Fruit fly (Drosophila melanogaster) whole organism, pupa: ENCODE data around the gene Pde11.

ENCODE experiments used
- CG10348 ChIP-seq: fragments of 200-800 bp; sonication (Bioruptor generic); IDR thresholded peaks from 2 replicates; pipeline ENCODE4 v1.3.6; 2022; ENCODE audit warnings: missing biosample characterization, missing genetic modification characterization
- CG12605 ChIP-seq: fragments of 200-800 bp; sonication (Bioruptor generic); IDR thresholded peaks from 2 replicates; pipeline ENCODE4 v1.3.6; 2022; ENCODE audit warnings: missing biosample characterization, missing genetic modification characterization
- CG13204 ChIP-seq: fragments of 200-800 bp; sonication (Bioruptor generic); optimal IDR thresholded peaks from 2 replicates; lab custom pipeline; 2018; ENCODE audit warnings: missing biosample characterization, mild to moderate bottlenecking, missing genetic modification characterization, moderate library complexity
- CG14655 ChIP-seq: fragments of 200-800 bp; sonication (Bioruptor generic); optimal IDR thresholded peaks from 3 replicates; lab custom pipeline; 2017; ENCODE audit warnings: mild to moderate bottlenecking, missing biosample characterization, missing genetic modification reagents, missing genetic modification characterization
- CG15710 ChIP-seq: fragments of 200-800 bp; sonication (Bioruptor generic); optimal IDR thresholded peaks from 2 replicates; lab custom pipeline; 2018; ENCODE audit warnings: missing biosample characterization, mild to moderate bottlenecking, missing genetic modification characterization, moderate library complexity
- CG17806 ChIP-seq: fragments of 200-800 bp; sonication (Bioruptor generic); optimal IDR thresholded peaks from 2 replicates; lab custom pipeline; 2018; ENCODE audit warnings: missing biosample characterization, mild to moderate bottlenecking, missing genetic modification characterization, moderate library complexity
- CG32121 ChIP-seq: fragments of 200-800 bp; sonication (Bioruptor generic); IDR thresholded peaks from 2 replicates; pipeline ENCODE4 v1.3.6; 2022; ENCODE audit warnings: missing biosample characterization, missing genetic modification characterization
- CG34367 ChIP-seq: fragments of 200-800 bp; sonication (Bioruptor generic); optimal IDR thresholded peaks from 2 replicates; lab custom pipeline; 2018; ENCODE audit warnings: missing biosample characterization, mild to moderate bottlenecking, missing genetic modification characterization
- CG4496 ChIP-seq: fragments of 200-800 bp; sonication (Bioruptor generic); IDR thresholded peaks from 3 replicates; pipeline ENCODE4 v1.3.6; 2022; ENCODE audit warnings: missing biosample characterization, missing genetic modification characterization
- CG8159 ChIP-seq: fragments of 200-800 bp; sonication (Bioruptor generic); optimal IDR thresholded peaks from 3 replicates; lab custom pipeline; 2018; ENCODE audit warnings: missing biosample characterization, mild to moderate bottlenecking, missing genetic modification characterization, moderate library complexity
- CG8301 ChIP-seq: fragments of 200-800 bp; sonication (Bioruptor generic); optimal IDR thresholded peaks from 2 replicates; lab custom pipeline; 2018; ENCODE audit warnings: missing biosample characterization, mild to moderate bottlenecking, missing genetic modification characterization
- CG9948 ChIP-seq: fragments of 200-800 bp; sonication (Bioruptor generic); optimal IDR thresholded peaks from 2 replicates; lab custom pipeline; 2018; ENCODE audit warnings: missing biosample characterization, mild to moderate bottlenecking, missing genetic modification characterization, moderate library complexity
- D1 ChIP-seq: fragments of 200-800 bp; sonication (Bioruptor generic); optimal IDR thresholded peaks from 2 replicates; lab custom pipeline; 2018; ENCODE audit warnings: missing biosample characterization, mild to moderate bottlenecking, missing genetic modification characterization, moderate library complexity
- EcR ChIP-seq: fragments of 200-800 bp; sonication (Bioruptor generic); optimal IDR thresholded peaks from 3 replicates; lab custom pipeline; 2019; ENCODE audit warnings: missing biosample characterization, missing genetic modification characterization, mild to moderate bottlenecking, moderate library complexity, missing genetic modification reagents
- Ets98B ChIP-seq: fragments of 200-800 bp; sonication (Bioruptor generic); IDR thresholded peaks from 2 replicates; pipeline ENCODE4 v1.3.6; 2022; ENCODE audit warnings: missing biosample characterization, missing genetic modification characterization
- Pif1A ChIP-seq: fragments of 200-800 bp; sonication (Bioruptor generic); optimal IDR thresholded peaks from 3 replicates; lab custom pipeline; 2016; ENCODE audit warnings: missing biosample characterization, missing genetic modification characterization
- Pif1B ChIP-seq: fragments of 200-800 bp; sonication (Bioruptor generic); optimal IDR thresholded peaks from 3 replicates; lab custom pipeline; 2016; ENCODE audit warnings: missing biosample characterization, missing genetic modification characterization
- Snoo ChIP-seq: fragments of 200-800 bp; sonication (Bioruptor generic); optimal IDR thresholded peaks from 3 replicates; lab custom pipeline; 2017; ENCODE audit warnings: missing biosample characterization, mild to moderate bottlenecking, missing genetic modification characterization, inconsistent platforms
- fd96Ca ChIP-seq: fragments of 200-800 bp; sonication (Bioruptor generic); IDR thresholded peaks from 3 replicates; pipeline ENCODE4 v1.3.6; 2022; ENCODE audit warnings: missing biosample characterization, missing genetic modification characterization
- gl ChIP-seq: fragments of 200-800 bp; sonication (Bioruptor generic); optimal IDR thresholded peaks from 2 replicates; lab custom pipeline; 2018; ENCODE audit warnings: missing biosample characterization, mild to moderate bottlenecking, missing genetic modification characterization
- rn ChIP-seq: fragments of 200-800 bp; sonication (Bioruptor generic); IDR thresholded peaks from 2 replicates; pipeline ENCODE4 v1.3.6; 2022; ENCODE audit warnings: missing biosample characterization, missing genetic modification characterization

The Pde11 gene

DNA sequence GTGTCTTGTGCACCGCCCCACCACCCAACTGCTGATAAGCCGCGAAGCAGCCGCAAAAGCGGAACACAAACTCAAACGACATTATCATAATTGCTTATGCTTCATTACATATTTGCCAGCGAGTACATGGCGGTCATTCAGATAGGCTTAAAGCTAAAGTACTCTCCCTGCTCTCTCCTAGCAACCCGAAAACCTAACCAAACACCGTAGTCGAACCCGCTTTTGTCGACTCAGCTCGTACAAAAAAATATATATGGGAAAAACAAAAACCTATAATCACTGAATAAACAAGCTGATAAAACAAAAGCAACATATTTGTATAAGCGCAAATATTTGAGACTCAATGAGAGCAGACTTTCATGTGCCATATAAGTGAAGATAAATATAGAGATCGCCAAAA, 36.8 kb upstream of the Pde11 start:
- TF ChIP-seq Snoo = peak; percentile 8
- no peak for TF ChIP-seq Pif1B
- no peak for TF ChIP-seq CG10348 (GFP tag; lab: Robert Waterston, UW)
- TF ChIP-seq rn (GFP tag; lab: Robert Waterston, UW) = no peak
- no peak for TF ChIP-seq CG8301 (tag; lab: Kevin White, UChicago)
- TF ChIP-seq CG8159 (tag; lab: Kevin White, UChicago) = no peak

DNA sequence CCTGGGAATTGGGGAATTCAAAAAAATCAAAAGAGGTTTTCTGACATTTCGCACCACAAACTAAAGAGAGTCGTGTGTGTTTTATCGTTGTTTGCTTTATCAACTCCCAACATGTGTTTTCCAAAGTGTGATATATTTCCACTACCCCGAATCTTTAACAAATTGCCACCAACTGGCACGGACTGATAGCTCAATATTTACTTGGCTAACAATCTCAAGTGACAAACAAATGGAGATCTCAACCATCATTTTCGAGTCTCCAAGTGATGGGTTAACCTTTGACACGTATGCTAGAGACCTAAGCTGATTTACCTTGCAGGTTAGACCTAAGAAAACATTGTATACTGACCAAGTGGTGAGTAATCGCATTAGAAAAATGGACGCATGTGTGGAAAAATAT, 35.3 kb upstream of the Pde11 start:
- TF ChIP-seq Ets98B (GFP tag; lab: Robert Waterston, UW) (no peak), CG34367 (no peak), CG32121 (no peak), CG12605 (no peak)
- TF ChIP-seq, all 21 proteins: peak for 0

DNA sequence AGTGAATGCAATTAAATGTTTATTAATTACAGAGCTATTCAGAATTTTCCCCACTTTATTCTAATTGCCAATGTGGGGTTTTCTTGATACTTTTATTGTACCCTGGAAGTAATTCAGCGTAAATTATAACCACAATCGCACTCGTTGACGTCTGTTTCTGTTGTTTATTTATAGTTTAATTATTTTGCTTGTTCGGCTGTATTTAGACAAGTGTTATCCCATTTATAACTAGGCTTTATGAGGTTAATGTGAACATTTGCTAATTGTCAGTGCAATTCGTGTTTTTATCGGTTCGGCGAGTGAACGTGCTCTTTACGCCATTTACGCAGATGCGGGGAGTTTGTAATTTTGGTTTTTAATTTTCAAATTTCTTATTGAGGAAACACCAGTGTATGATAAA, 34.9 kb upstream of the Pde11 start:
- TF ChIP-seq CG13204 (GFP tag; lab: Kevin White, UChicago) (no peak), CG8159 (tag; lab: Kevin White, UChicago) (no peak), CG9948 (no peak), CG32121 (no peak), CG14655 (GFP tag; lab: Kevin White, UChicago) (no peak), EcR (GFP tag; lab: Kevin White, UChicago) (no peak), CG10348 (GFP tag; lab: Robert Waterston, UW) (no peak), Snoo (no peak), Pif1A (GFP tag; lab: Kevin White, UChicago) (no peak), fd96Ca (GFP tag; lab: Robert Waterston, UW) (no peak), CG12605 (no peak), CG8301 (tag; lab: Kevin White, UChicago) (no peak), CG15710 (tag; lab: Kevin White, UChicago) (no peak), CG34367 (no peak), CG17806 (tag; lab: Kevin White, UChicago) (no peak), gl (no peak)

DNA sequence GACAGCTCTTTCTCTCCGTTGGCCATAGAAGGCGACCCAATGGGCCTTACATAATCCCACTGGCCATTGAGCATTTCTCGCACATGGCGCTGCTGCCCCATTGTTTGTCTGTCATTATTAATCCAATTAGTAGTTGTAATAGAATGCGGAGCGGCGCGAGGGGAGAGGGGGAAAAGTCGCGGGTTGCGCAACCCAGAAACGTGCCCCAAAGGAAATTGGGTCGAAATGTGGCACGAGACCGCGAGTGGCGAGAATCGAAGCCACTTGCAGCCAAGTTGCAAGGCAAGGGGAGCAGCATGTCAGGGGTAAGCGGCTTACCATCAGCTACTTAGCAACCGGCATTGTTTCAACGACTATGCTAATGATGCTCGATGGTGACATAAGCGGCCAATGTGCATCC, 34.2 kb upstream of the Pde11 start:
- no peak for TF ChIP-seq gl
- TF ChIP-seq CG9948 = no peak
- no peak for TF ChIP-seq rn (GFP tag; lab: Robert Waterston, UW)
- TF ChIP-seq Ets98B (GFP tag; lab: Robert Waterston, UW) = no peak
- no peak for TF ChIP-seq EcR (GFP tag; lab: Kevin White, UChicago)
- TF ChIP-seq CG34367 = no peak
- no peak for TF ChIP-seq fd96Ca (GFP tag; lab: Robert Waterston, UW)
- TF ChIP-seq CG12605 = no peak
- no peak for TF ChIP-seq D1
- TF ChIP-seq Pif1B = no peak
- TF ChIP-seq CG10348 (GFP tag; lab: Robert Waterston, UW) = no peak
- no peak for TF ChIP-seq CG4496 (GFP tag; lab: Robert Waterston, UW)
- no peak for TF ChIP-seq CG32121
- no peak for TF ChIP-seq CG15710 (tag; lab: Kevin White, UChicago)
- TF ChIP-seq CG14655 (GFP tag; lab: Kevin White, UChicago) = no peak
- TF ChIP-seq, all 21 proteins: peak for 0

DNA sequence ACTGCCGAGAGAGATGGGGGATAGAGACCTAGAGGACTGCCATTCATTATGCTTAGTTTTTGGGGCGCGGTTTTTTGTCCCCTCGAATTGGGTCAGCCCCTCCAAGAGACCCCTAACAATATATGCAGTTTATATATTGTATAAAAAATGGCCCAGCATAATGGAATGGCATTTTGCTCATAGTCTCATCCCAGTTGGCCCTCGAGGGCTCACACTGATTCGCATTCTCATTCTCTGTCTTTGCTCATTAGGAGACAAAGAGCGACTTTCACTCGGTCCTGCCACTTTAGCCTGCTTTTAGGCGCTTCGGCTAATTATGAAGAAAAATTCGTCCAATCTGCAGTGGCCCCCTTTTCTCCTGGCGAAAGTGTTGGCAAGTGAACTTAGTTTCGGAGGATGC, 33.3 kb upstream of the Pde11 start:
- TF ChIP-seq Pif1B = no peak

DNA sequence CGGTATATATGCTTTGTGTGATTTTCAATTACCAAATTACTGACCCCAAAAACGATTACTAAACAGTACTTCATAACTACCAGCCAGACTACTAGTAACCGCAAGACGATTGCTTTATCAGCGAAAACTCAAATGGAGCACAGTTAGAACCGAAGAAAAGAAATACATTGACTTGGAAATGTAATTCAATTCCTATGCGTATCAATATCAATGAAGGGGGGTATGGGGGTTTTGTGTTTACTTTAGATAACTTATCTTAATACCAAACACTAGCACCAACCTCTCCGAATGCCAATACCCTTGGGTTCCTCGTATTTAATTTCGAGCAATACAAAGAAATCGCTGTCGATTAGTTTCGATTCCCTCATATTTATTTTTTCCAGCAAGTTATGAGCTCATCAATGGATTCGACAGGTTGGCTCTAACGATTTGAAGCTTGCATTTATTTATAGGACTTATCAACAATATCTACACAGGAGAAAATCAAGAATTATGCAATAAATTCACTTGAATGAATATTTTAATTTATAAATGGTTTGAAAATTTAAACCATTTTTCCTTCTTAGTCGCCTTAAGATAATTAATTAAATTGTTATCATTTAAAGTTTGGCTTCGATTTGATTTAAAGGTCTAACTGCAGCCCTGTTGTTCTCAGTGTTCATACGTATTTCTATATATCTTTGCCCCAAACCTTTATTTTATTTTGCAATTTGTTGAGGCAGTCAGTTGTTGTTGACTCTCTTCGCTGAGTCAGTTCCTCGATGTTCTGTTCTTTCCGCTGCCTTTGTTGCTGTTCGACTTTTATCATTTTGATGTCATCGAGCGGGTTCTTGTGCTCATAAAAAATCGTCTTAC, 31.4 kb upstream of the Pde11 start:
- TF ChIP-seq CG34367 = peak; percentile 44
- peak; percentile 66 for TF ChIP-seq CG9948
- TF ChIP-seq CG10348 (GFP tag; lab: Robert Waterston, UW) = no peak
- peak; percentile 68 for TF ChIP-seq Snoo
- TF ChIP-seq CG8301 (tag; lab: Kevin White, UChicago) = peak; percentile 64
- peak; percentile 64 for TF ChIP-seq CG14655 (GFP tag; lab: Kevin White, UChicago)
- peak; percentile 73 for TF ChIP-seq CG15710 (tag; lab: Kevin White, UChicago)
- TF ChIP-seq CG17806 (tag; lab: Kevin White, UChicago) = peak; percentile 83
- peak; percentile 66; the same call in 1 of the 3 replicates for TF ChIP-seq CG4496 (GFP tag; lab: Robert Waterston, UW)
- TF ChIP-seq CG32121 = peak; percentile 65
- TF ChIP-seq CG12605 = peak; percentile 35; the same call in 1 of the 2 replicates
- TF ChIP-seq D1 = peak; percentile 73
- TF ChIP-seq CG8159 (tag; lab: Kevin White, UChicago) = peak; percentile 89
- TF ChIP-seq gl = peak; percentile 39
- TF ChIP-seq Ets98B (GFP tag; lab: Robert Waterston, UW) = peak; percentile 43
- peak; percentile 68 for TF ChIP-seq Pif1A (GFP tag; lab: Kevin White, UChicago)
- TF ChIP-seq rn (GFP tag; lab: Robert Waterston, UW) = peak; percentile 19; the same call in 1 of the 2 replicates
- no peak for TF ChIP-seq CG13204 (GFP tag; lab: Kevin White, UChicago)
- TF ChIP-seq EcR (GFP tag; lab: Kevin White, UChicago) = peak; percentile 62
- TF ChIP-seq fd96Ca (GFP tag; lab: Robert Waterston, UW) = no peak
- peak; percentile 77 for TF ChIP-seq Pif1B

DNA sequence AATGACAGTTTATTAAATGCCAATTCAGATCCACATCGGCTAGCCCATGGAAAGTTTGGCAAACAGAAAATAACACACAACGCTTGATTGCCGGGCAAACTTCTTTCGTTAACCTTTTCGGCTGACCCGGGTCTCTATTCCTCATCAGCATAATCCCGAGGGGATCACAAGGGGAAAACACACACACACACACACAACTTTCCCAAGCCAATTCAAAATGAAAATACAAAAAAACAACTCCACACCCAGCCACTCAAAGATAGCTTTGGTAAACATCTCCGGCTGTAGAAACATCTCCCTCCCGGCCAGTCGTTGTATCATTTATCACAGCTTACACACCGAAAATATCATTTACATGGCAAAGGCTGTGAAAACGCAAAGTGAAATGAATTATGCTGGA, 30.0 kb upstream of the Pde11 start:
- TF ChIP-seq CG8159 (tag; lab: Kevin White, UChicago) (no peak), CG17806 (tag; lab: Kevin White, UChicago) (no peak), CG14655 (GFP tag; lab: Kevin White, UChicago) (no peak), CG32121 (no peak), CG8301 (tag; lab: Kevin White, UChicago) (no peak), CG34367 (no peak), Ets98B (GFP tag; lab: Robert Waterston, UW) (no peak), CG10348 (GFP tag; lab: Robert Waterston, UW) (no peak), Pif1A (GFP tag; lab: Kevin White, UChicago) (no peak), CG9948 (no peak), CG15710 (tag; lab: Kevin White, UChicago) (no peak), gl (no peak), Snoo (no peak), EcR (GFP tag; lab: Kevin White, UChicago) (no peak)
